Fruit fly (Drosophila melanogaster) whole organism, adult: ENCODE measurements around the gene aru.

ENCODE experiments used
- CG11617 ChIP-seq: fragments of 200-800 bp; sonication (Bioruptor generic); optimal IDR thresholded peaks from 2 replicates; lab custom pipeline; 2017; ENCODE audit warnings: mild to moderate bottlenecking, missing biosample characterization, missing genetic modification reagents, missing genetic modification characterization
- CG12768 ChIP-seq: fragments of 200-800 bp; sonication (Bioruptor generic); optimal IDR thresholded peaks from 2 replicates; lab custom pipeline; 2017; ENCODE audit warnings: missing biosample characterization, missing genetic modification characterization, mild to moderate bottlenecking, moderate library complexity, missing genetic modification reagents
- CG14711 ChIP-seq: fragments of 200-800 bp; sonication (Bioruptor generic); optimal IDR thresholded peaks from 2 replicates; lab custom pipeline; 2018; ENCODE audit warnings: missing biosample characterization, mild to moderate bottlenecking, missing genetic modification characterization, moderate library complexity
- CG1620 ChIP-seq: fragments of 200-800 bp; sonication (Bioruptor generic); optimal IDR thresholded peaks from 2 replicates; lab custom pipeline; 2016; ENCODE audit warnings: missing biosample characterization, missing genetic modification characterization
- CG33017 ChIP-seq: fragments of 200-800 bp; sonication (Bioruptor generic); optimal IDR thresholded peaks from 2 replicates; lab custom pipeline; 2018; ENCODE audit warnings: missing biosample characterization, mild to moderate bottlenecking, missing genetic modification characterization, moderate library complexity
- CG5204 ChIP-seq: fragments of 200-800 bp; sonication (Bioruptor generic); optimal IDR thresholded peaks from 2 replicates; lab custom pipeline; 2016; ENCODE audit warnings: missing biosample characterization, missing genetic modification characterization
- CG7045 ChIP-seq: fragments of 200-800 bp; sonication (Bioruptor generic); optimal IDR thresholded peaks from 2 replicates; lab custom pipeline; 2017; ENCODE audit warnings: missing biosample characterization, mild to moderate bottlenecking, missing genetic modification characterization
- CG7101 ChIP-seq: fragments of 200-800 bp; sonication (Bioruptor generic); optimal IDR thresholded peaks from 2 replicates; lab custom pipeline; 2018; ENCODE audit warnings: missing biosample characterization, mild to moderate bottlenecking, missing genetic modification characterization, moderate library complexity
- Clk ChIP-seq: fragments of 200-800 bp; sonication (Bioruptor generic); optimal IDR thresholded peaks from 2 replicates; lab custom pipeline; 2017; ENCODE audit warnings: missing biosample characterization, missing genetic modification characterization
- Crg-1 ChIP-seq: fragments of 200-800 bp; sonication (Bioruptor generic); optimal IDR thresholded peaks from 2 replicates; lab custom pipeline; 2016; ENCODE audit warnings: missing biosample characterization, missing genetic modification characterization
- Hr96 ChIP-seq: fragments of 200-800 bp; sonication (Bioruptor generic); optimal IDR thresholded peaks from 2 replicates; lab custom pipeline; 2016; ENCODE audit warnings: missing biosample characterization, missing genetic modification characterization
- Mnt ChIP-seq: fragments of 200-800 bp; sonication (Bioruptor generic); optimal IDR thresholded peaks from 2 replicates; lab custom pipeline; 2016; ENCODE audit warnings: missing biosample characterization, mild to moderate bottlenecking, missing genetic modification characterization
- bab1 ChIP-seq: fragments of 200-800 bp; sonication (Bioruptor generic); optimal IDR thresholded peaks from 3 replicates; lab custom pipeline; 2019; ENCODE audit warnings: missing biosample characterization, mild to moderate bottlenecking, missing genetic modification characterization, moderate library complexity
- cic ChIP-seq: fragments of 200-800 bp; sonication (Bioruptor generic); optimal IDR thresholded peaks from 2 replicates; lab custom pipeline; 2017; ENCODE audit warnings: missing biosample characterization, mild to moderate bottlenecking, missing genetic modification characterization, moderate library complexity
- cnc ChIP-seq, 2 experiments: fragments of >200 bp; optimal IDR thresholded peaks; 2 replicates each; lab custom pipeline; 2017
- kay ChIP-seq: fragments of 200-800 bp; sonication (Bioruptor generic); peaks from one replicate; lab custom pipeline; 2016; ENCODE audit warnings: missing biosample characterization, missing genetic modification characterization, borderline replicate concordance
- ovo ChIP-seq: fragments of 200-800 bp; sonication (Bioruptor generic); optimal IDR thresholded peaks from 2 replicates; lab custom pipeline; 2016; ENCODE audit warnings: missing biosample characterization, missing genetic modification characterization
- pad ChIP-seq: fragments of 200-800 bp; sonication (Bioruptor generic); optimal IDR thresholded peaks from 3 replicates; lab custom pipeline; 2017; ENCODE audit warnings: missing biosample characterization, missing genetic modification characterization, mild to moderate bottlenecking, moderate library complexity, missing genetic modification reagents
- tj ChIP-seq: fragments of 200-800 bp; sonication (Bioruptor generic); optimal IDR thresholded peaks from 3 replicates; lab custom pipeline; 2017; ENCODE audit warnings: missing biosample characterization, mild to moderate bottlenecking, missing genetic modification characterization, moderate library complexity
- toe ChIP-seq: fragments of 200-800 bp; sonication (Bioruptor generic); optimal IDR thresholded peaks from 2 replicates; lab custom pipeline; 2016; ENCODE audit warnings: missing biosample characterization, missing genetic modification characterization

The aru gene

DNA sequence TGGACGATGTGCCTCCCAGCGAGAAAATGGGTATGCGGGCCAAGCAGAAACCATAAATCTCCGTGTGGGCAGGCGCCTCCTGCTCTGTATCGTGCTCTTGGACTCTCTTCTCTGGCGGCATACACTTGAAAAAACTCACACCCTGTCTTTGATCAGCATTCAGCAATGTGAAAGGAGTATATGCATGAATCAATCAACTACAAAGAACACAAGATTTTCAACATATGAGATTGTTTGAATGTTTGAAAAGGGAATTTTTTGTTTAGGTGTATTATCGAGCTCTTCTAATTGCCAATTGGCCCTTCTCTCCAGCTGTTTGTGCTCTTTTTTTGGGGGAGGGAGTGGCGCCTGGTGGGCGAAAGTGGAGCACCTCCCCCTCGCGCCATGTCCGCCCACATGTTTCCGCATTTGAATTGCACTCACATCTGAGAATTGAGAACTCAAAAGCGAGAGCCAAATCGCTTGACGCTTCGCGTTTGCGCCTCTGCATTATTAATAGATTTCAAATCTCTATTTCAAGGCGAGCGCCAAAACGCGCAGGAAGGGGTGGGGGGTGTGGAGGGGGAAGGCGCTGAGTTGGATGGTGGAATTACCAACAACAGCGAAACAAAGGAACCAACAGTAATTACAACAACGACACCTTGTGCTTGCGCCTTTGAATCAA, 22.7 kb downstream of the aru start:
- TF ChIP-seq cnc (optimal IDR thresholded peaks at IDR 0.05; lab: Kevin White, UChicago): no peak
- TF ChIP-seq CG11617 (GFP tag; lab: Kevin White, UChicago): no peak
- TF ChIP-seq Clk: peak; percentile 11
- no peak for TF ChIP-seq Mnt (GFP tag; lab: Kevin White, UChicago)
- TF ChIP-seq CG33017 (tag; lab: Kevin White, UChicago): peak; percentile 58
- TF ChIP-seq Hr96 (GFP tag; lab: Kevin White, UChicago): peak; percentile 11
- TF ChIP-seq toe: peak; percentile 36
- TF ChIP-seq CG7101 (tag; lab: Kevin White, UChicago): peak; percentile 58
- peak; percentile 28 for TF ChIP-seq ovo
- TF ChIP-seq CG5204 (GFP tag; lab: Kevin White, UChicago): peak; percentile 21
- peak; percentile 33 for TF ChIP-seq CG12768 (GFP tag; lab: Kevin White, UChicago)
- TF ChIP-seq CG14711 (tag; lab: Kevin White, UChicago): peak; percentile 62
- TF ChIP-seq pad (GFP tag; lab: Kevin White, UChicago): no peak
- peak; percentile 67 for TF ChIP-seq CG7045 (GFP tag; lab: Kevin White, UChicago)

dm6 chr2L:843850-844791, 24.0 kb downstream of the aru start:
- TF ChIP-seq CG11617 (GFP tag; lab: Kevin White, UChicago): peak; percentile 13
- no peak for TF ChIP-seq Clk
- no peak for TF ChIP-seq pad (GFP tag; lab: Kevin White, UChicago)
- no peak for TF ChIP-seq CG1620 (GFP tag; lab: Kevin White, UChicago)
- no peak for TF ChIP-seq Hr96 (GFP tag; lab: Kevin White, UChicago)
- no peak for TF ChIP-seq kay (GFP tag; lab: Kevin White, UChicago)
- no peak for TF ChIP-seq Crg-1
- TF ChIP-seq CG33017 (tag; lab: Kevin White, UChicago): peak; percentile 60
- no peak for TF ChIP-seq ovo
- TF ChIP-seq CG14711 (tag; lab: Kevin White, UChicago): peak; percentile 43
- no peak for TF ChIP-seq cnc (optimal IDR thresholded peaks at IDR 0.05; lab: Kevin White, UChicago)
- TF ChIP-seq bab1 (GFP tag; lab: Kevin White, UChicago): peak; percentile 65
- TF ChIP-seq cic (GFP tag; lab: Kevin White, UChicago): no peak
- peak; percentile 71 for TF ChIP-seq CG12768 (GFP tag; lab: Kevin White, UChicago)
- peak; percentile 100 for TF ChIP-seq tj (GFP tag; lab: Kevin White, UChicago)
- TF ChIP-seq CG5204 (GFP tag; lab: Kevin White, UChicago): no peak
- peak; percentile 68 for TF ChIP-seq CG7101 (tag; lab: Kevin White, UChicago)
- TF ChIP-seq Mnt (GFP tag; lab: Kevin White, UChicago): no peak
- TF ChIP-seq toe: no peak
- peak; percentile 35 for TF ChIP-seq CG7045 (GFP tag; lab: Kevin White, UChicago)

DNA sequence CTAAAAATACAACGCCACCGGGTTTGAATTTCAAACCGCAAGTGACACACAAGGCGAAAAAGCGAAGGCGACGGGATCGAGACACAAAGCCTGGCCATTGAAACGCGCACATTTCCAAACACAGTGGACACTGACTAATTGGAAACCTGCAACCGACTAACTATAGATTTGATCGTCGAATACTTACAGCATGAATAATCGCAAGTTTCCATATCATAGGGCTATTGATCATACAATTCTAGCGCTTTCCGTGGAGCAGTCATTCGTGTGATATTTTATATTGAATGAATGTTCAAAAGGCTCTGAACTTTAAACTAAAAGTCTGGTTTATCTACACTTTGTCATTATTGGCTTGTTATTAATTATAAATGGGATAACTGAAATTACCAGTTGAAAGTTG, 24.9 kb downstream of the aru start:
- TF ChIP-seq CG11617 (GFP tag; lab: Kevin White, UChicago): peak; percentile 39
- TF ChIP-seq CG14711 (tag; lab: Kevin White, UChicago): no peak
- peak; percentile 15 for TF ChIP-seq Crg-1

dm6 chr2L:842873-843272, 25.3 kb downstream of the aru start:
- peak; percentile 57 for TF ChIP-seq tj (GFP tag; lab: Kevin White, UChicago)
- no peak for TF ChIP-seq Clk

- TF ChIP-seq cnc (optimal IDR thresholded peaks at IDR 0.05; lab: Kevin White, UChicago) (no peak), CG5204 (GFP tag; lab: Kevin White, UChicago) (no peak), CG7045 (GFP tag; lab: Kevin White, UChicago) (peak; percentile 82), Mnt (GFP tag; lab: Kevin White, UChicago) (no peak), tj (GFP tag; lab: Kevin White, UChicago) (peak; percentile 98), CG14711 (tag; lab: Kevin White, UChicago) (peak; percentile 78), CG33017 (tag; lab: Kevin White, UChicago) (peak; percentile 54), kay (GFP tag; lab: Kevin White, UChicago) (no peak), CG1620 (GFP tag; lab: Kevin White, UChicago) (peak; percentile 50), Hr96 (GFP tag; lab: Kevin White, UChicago) (peak; percentile 66), toe (peak; percentile 18), pad (GFP tag; lab: Kevin White, UChicago) (peak; percentile 64), CG11617 (GFP tag; lab: Kevin White, UChicago) (peak; percentile 49), CG7101 (tag; lab: Kevin White, UChicago) (peak; percentile 72), bab1 (GFP tag; lab: Kevin White, UChicago) (peak; percentile 93), CG12768 (GFP tag; lab: Kevin White, UChicago) (peak; percentile 81), Clk (peak; percentile 13), cic (GFP tag; lab: Kevin White, UChicago) (no peak), ovo (no peak), Crg-1 (no peak)
Measured at dm6 chr2L:841708-842107, 26.4 kb downstream of the aru start.
